Worm (Caenorhabditis elegans): Measurements from ENCODE around the gene vps-60.

The vps-60 gene

ce11 chrV:8560916-8561315 lies 45.0 kb downstream of the vps-60 start, which contains the start of gene acr-16:
TSS of gene acr-16 (plus strand) at chrV:8561216.
- no peak for TF ChIP-seq nfya-1 (tag; optimal IDR thresholded peaks at IDR 0.05)

- TF ChIP-seq unc-42 (tag; optimal IDR thresholded peaks at IDR 0.05) (peak; percentile 24), unc-3 (GFP tag; conservative IDR thresholded peaks at IDR 0.05) (no peak), unc-3 (tag; optimal IDR thresholded peaks at IDR 0.05) (no peak), sox-2 (GFP tag; IDR thresholded peaks at IDR 0.05) (no peak), ceh-6 (GFP tag; optimal IDR thresholded peaks at IDR 0.05) (no peak)
Measured at ce11 chrV:8555955-8556354, 50.0 kb downstream of the vps-60 start.
